Worm (Caenorhabditis elegans) whole organism, early embryonic: ENCODE results near the gene srbc-51.

Experiments used
- ets-7 ChIP-seq: sonication (generic microtip); optimal IDR thresholded peaks from 2 replicates; lab custom pipeline; 2016; ENCODE audit warnings: missing genotype, missing genetic modification characterization, missing compliant biosample characterization
- hmg-4 ChIP-seq: fragments of 200-800 bp; sonication (Bioruptor generic); optimal IDR thresholded peaks from 2 replicates; lab custom pipeline; 2018; ENCODE audit warnings: mild to moderate bottlenecking, missing genetic modification characterization, missing compliant biosample characterization
- scrt-1 ChIP-seq: fragments of 200-800 bp; sonication (Bioruptor generic); IDR thresholded peaks from 2 replicates; pipeline ENCODE4 v1.3.6; 2022; ENCODE audit warnings: missing genetic modification characterization, missing compliant biosample characterization
- tbx-37 ChIP-seq: fragments of 200-800 bp; sonication (Bioruptor generic); conservative IDR thresholded peaks from 2 replicates; pipeline ENCODE4 v1.3.6; 2022; ENCODE audit warnings: missing genetic modification reagents, missing genetic modification characterization, missing compliant biosample characterization

- TF ChIP-seq ets-7 (no peak), tbx-37 (GFP tag; lab: Robert Waterston, UW) (no peak), hmg-4 (GFP tag; lab: Kevin White, UChicago) (no peak), scrt-1 (GFP tag; lab: Robert Waterston, UW) (no peak)
These were observed 36.8 kb downstream of the srbc-51 start, which contains the start of gene srh-299 for ce11 chrV:15863042-15863441.
